Fruit fly (Drosophila melanogaster) whole organism, adult: ENCODE results near the gene TBC1D23.

Source experiments
- CG11617 ChIP-seq: fragments of 200-800 bp; sonication (Bioruptor generic); optimal IDR thresholded peaks from 2 replicates; lab custom pipeline; 2017; ENCODE audit warnings: mild to moderate bottlenecking, missing biosample characterization, missing genetic modification reagents, missing genetic modification characterization
- CG12768 ChIP-seq: fragments of 200-800 bp; sonication (Bioruptor generic); optimal IDR thresholded peaks from 2 replicates; lab custom pipeline; 2017; ENCODE audit warnings: missing biosample characterization, missing genetic modification characterization, mild to moderate bottlenecking, moderate library complexity, missing genetic modification reagents
- CG14711 ChIP-seq: fragments of 200-800 bp; sonication (Bioruptor generic); optimal IDR thresholded peaks from 2 replicates; lab custom pipeline; 2018; ENCODE audit warnings: missing biosample characterization, mild to moderate bottlenecking, missing genetic modification characterization, moderate library complexity
- CG1620 ChIP-seq: fragments of 200-800 bp; sonication (Bioruptor generic); optimal IDR thresholded peaks from 2 replicates; lab custom pipeline; 2016; ENCODE audit warnings: missing biosample characterization, missing genetic modification characterization
- CG33017 ChIP-seq: fragments of 200-800 bp; sonication (Bioruptor generic); optimal IDR thresholded peaks from 2 replicates; lab custom pipeline; 2018; ENCODE audit warnings: missing biosample characterization, mild to moderate bottlenecking, missing genetic modification characterization, moderate library complexity
- CG5204 ChIP-seq: fragments of 200-800 bp; sonication (Bioruptor generic); optimal IDR thresholded peaks from 2 replicates; lab custom pipeline; 2016; ENCODE audit warnings: missing biosample characterization, missing genetic modification characterization
- CG7045 ChIP-seq: fragments of 200-800 bp; sonication (Bioruptor generic); optimal IDR thresholded peaks from 2 replicates; lab custom pipeline; 2017; ENCODE audit warnings: missing biosample characterization, mild to moderate bottlenecking, missing genetic modification characterization
- CG7101 ChIP-seq: fragments of 200-800 bp; sonication (Bioruptor generic); optimal IDR thresholded peaks from 2 replicates; lab custom pipeline; 2018; ENCODE audit warnings: missing biosample characterization, mild to moderate bottlenecking, missing genetic modification characterization, moderate library complexity
- Clk ChIP-seq: fragments of 200-800 bp; sonication (Bioruptor generic); optimal IDR thresholded peaks from 2 replicates; lab custom pipeline; 2017; ENCODE audit warnings: missing biosample characterization, missing genetic modification characterization
- Crg-1 ChIP-seq: fragments of 200-800 bp; sonication (Bioruptor generic); optimal IDR thresholded peaks from 2 replicates; lab custom pipeline; 2016; ENCODE audit warnings: missing biosample characterization, missing genetic modification characterization
- Hr96 ChIP-seq: fragments of 200-800 bp; sonication (Bioruptor generic); optimal IDR thresholded peaks from 2 replicates; lab custom pipeline; 2016; ENCODE audit warnings: missing biosample characterization, missing genetic modification characterization
- Mnt ChIP-seq: fragments of 200-800 bp; sonication (Bioruptor generic); optimal IDR thresholded peaks from 2 replicates; lab custom pipeline; 2016; ENCODE audit warnings: missing biosample characterization, mild to moderate bottlenecking, missing genetic modification characterization
- bab1 ChIP-seq: fragments of 200-800 bp; sonication (Bioruptor generic); optimal IDR thresholded peaks from 3 replicates; lab custom pipeline; 2019; ENCODE audit warnings: missing biosample characterization, mild to moderate bottlenecking, missing genetic modification characterization, moderate library complexity
- cic ChIP-seq: fragments of 200-800 bp; sonication (Bioruptor generic); optimal IDR thresholded peaks from 2 replicates; lab custom pipeline; 2017; ENCODE audit warnings: missing biosample characterization, mild to moderate bottlenecking, missing genetic modification characterization, moderate library complexity
- cnc ChIP-seq, 2 experiments: fragments of >200 bp; optimal IDR thresholded peaks; 2 replicates each; lab custom pipeline; 2017
- kay ChIP-seq: fragments of 200-800 bp; sonication (Bioruptor generic); peaks from one replicate; lab custom pipeline; 2016; ENCODE audit warnings: missing biosample characterization, missing genetic modification characterization, borderline replicate concordance
- ovo ChIP-seq: fragments of 200-800 bp; sonication (Bioruptor generic); optimal IDR thresholded peaks from 2 replicates; lab custom pipeline; 2016; ENCODE audit warnings: missing biosample characterization, missing genetic modification characterization
- pad ChIP-seq: fragments of 200-800 bp; sonication (Bioruptor generic); optimal IDR thresholded peaks from 3 replicates; lab custom pipeline; 2017; ENCODE audit warnings: missing biosample characterization, missing genetic modification characterization, mild to moderate bottlenecking, moderate library complexity, missing genetic modification reagents
- tj ChIP-seq: fragments of 200-800 bp; sonication (Bioruptor generic); optimal IDR thresholded peaks from 3 replicates; lab custom pipeline; 2017; ENCODE audit warnings: missing biosample characterization, mild to moderate bottlenecking, missing genetic modification characterization, moderate library complexity
- toe ChIP-seq: fragments of 200-800 bp; sonication (Bioruptor generic); optimal IDR thresholded peaks from 2 replicates; lab custom pipeline; 2016; ENCODE audit warnings: missing biosample characterization, missing genetic modification characterization

TBC1D23 gene

DNA sequence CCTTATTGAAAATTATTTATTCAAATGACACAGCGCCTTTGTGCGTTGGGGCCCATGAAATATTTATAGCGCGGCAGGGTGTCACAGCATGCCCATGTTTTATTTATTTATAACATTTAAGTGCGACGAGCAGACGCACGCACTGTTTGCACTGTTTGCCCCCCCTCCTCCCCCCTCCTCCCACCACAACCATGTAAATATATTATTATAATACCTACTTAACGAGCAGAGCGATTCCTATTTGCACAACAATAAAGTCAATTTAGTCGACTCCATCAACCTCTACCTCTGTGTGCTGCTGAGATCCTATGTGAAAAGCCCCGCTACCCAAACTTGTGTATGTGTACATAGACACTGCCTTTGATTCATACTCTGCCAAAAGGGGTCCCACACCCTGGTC is 34.4 kb upstream of the TBC1D23 start:
- TF ChIP-seq pad (no peak), cic (GFP tag; lab: Kevin White, UChicago) (no peak), CG5204 (no peak), Crg-1 (GFP tag; lab: Kevin White, UChicago) (no peak), tj (GFP tag; lab: Kevin White, UChicago) (no peak), ovo (GFP tag; lab: Kevin White, UChicago) (no peak), CG11617 (GFP tag; lab: Kevin White, UChicago) (no peak)

DNA sequence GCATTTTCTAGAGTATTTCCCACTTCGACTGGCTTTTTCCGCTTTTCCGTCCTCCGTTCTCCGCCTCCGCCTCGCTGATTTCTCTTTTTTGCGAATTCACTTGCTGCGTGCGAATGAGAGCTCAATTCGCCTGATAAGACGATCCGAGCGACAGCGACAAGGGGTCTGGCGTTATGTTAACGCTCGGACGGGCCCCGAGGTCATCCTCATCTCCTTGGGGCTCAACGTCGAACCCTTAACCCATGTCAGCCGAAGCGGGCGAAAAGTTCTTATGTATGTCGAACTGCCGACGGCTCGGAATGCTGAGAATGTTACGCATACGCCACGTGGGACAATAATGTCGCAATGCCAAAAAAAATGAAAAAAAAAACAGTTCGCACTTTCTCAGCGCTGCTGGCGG is 33.7 kb upstream of the TBC1D23 start:
- no peak for TF ChIP-seq cnc (optimal IDR thresholded peaks at IDR 0.05; lab: Kevin White, UChicago)
- TF ChIP-seq CG7045 = no peak
- TF ChIP-seq CG33017 (tag; lab: Kevin White, UChicago) = no peak
- TF ChIP-seq cic (GFP tag; lab: Kevin White, UChicago) = no peak
- no peak for TF ChIP-seq CG5204
- TF ChIP-seq kay (GFP tag; lab: Kevin White, UChicago) = no peak
- TF ChIP-seq Mnt (GFP tag; lab: Kevin White, UChicago) = no peak
- no peak for TF ChIP-seq toe (GFP tag; lab: Kevin White, UChicago)
- TF ChIP-seq CG14711 (tag; lab: Kevin White, UChicago) = no peak
- no peak for TF ChIP-seq Clk (GFP tag; lab: Kevin White, UChicago)
- TF ChIP-seq ovo (GFP tag; lab: Kevin White, UChicago) = no peak
- TF ChIP-seq tj (GFP tag; lab: Kevin White, UChicago) = no peak
- no peak for TF ChIP-seq CG7101 (tag; lab: Kevin White, UChicago)
- no peak for TF ChIP-seq bab1 (GFP tag; lab: Kevin White, UChicago)
- TF ChIP-seq pad = no peak
- TF ChIP-seq CG11617 (GFP tag; lab: Kevin White, UChicago) = no peak
- no peak for TF ChIP-seq CG12768 (GFP tag; lab: Kevin White, UChicago)
- no peak for TF ChIP-seq Hr96 (GFP tag; lab: Kevin White, UChicago)
- no peak for TF ChIP-seq Crg-1 (GFP tag; lab: Kevin White, UChicago)

DNA sequence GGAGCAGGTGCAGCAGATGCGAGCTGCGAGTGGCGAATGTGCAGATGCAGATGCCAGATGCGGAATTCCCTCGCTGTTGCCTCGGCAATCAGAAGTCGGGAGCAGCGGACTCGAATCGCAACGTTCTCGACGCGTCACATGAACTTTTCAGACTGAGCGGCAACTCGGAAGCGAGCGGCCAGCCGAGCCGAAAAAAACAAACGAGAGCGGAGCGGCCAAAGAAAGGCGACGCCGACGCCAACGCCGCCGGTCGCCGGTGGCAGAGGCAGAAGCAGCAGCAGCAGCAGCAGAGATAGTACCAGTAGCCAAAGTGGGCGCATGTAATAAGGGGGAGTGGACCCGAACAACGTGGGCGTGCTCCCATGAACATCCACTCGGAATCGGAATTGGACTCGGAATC is 26.8 kb upstream of the TBC1D23 start, which contains the start of gene CG4629:
Gene CG4629 (minus strand): TSS at position 156 of the 400 bp plus-strand sequence.
- TF ChIP-seq CG12768 (GFP tag; lab: Kevin White, UChicago) = peak; percentile 44
- TF ChIP-seq cnc (optimal IDR thresholded peaks at IDR 0.05; lab: Kevin White, UChicago) = no peak
- peak; percentile 33 for TF ChIP-seq cic (GFP tag; lab: Kevin White, UChicago)
- TF ChIP-seq pad = peak; percentile 70
- peak; percentile 6 for TF ChIP-seq Hr96 (GFP tag; lab: Kevin White, UChicago)
- TF ChIP-seq CG33017 (tag; lab: Kevin White, UChicago) = peak; percentile 29
- TF ChIP-seq tj (GFP tag; lab: Kevin White, UChicago) = peak; percentile 6
- no peak for TF ChIP-seq CG14711 (tag; lab: Kevin White, UChicago)
- TF ChIP-seq CG11617 (GFP tag; lab: Kevin White, UChicago) = peak; percentile 2
- no peak for TF ChIP-seq kay (GFP tag; lab: Kevin White, UChicago)
- no peak for TF ChIP-seq Crg-1 (GFP tag; lab: Kevin White, UChicago)
- TF ChIP-seq Mnt (GFP tag; lab: Kevin White, UChicago) = peak; percentile 72
- no peak for TF ChIP-seq CG5204
- no peak for TF ChIP-seq CG7101 (tag; lab: Kevin White, UChicago)
- no peak for TF ChIP-seq CG7045

DNA sequence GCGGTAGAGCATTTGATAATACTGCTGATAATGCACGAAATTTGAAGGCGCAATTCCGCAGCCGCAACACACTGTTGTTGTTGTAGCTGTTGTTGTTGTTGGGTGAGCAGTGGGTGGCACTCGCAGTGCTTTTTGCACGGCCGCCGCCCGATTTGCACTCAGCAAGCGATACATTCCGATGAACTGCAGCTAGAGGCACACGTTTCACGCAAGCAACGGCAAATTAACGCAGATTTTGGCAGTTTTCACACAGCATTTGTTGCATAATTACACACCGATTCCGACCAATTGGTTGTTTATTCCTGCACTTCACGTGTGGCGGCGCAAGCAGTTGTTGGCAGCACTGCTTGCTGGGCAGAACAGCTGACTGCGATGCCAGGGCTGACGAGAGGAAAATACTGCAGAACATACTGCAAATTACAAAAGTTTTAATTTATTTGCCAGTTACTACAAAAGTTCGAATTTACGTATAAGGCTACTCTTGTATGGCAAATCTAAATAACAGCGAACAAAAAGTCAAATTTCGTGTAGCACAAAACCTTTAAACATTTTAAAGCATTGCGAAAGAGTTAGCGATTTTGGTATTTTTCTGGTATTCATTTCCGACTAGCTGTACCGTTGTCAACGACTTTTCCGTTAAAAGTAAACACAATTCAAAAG is 21.0 kb upstream of the TBC1D23 start, which contains the start of the genes PolrMT and CG14339:
Gene PolrMT (minus strand): TSS at position 345 of the 660 bp plus-strand sequence.
Gene CG14339 (plus strand): TSS at position 512 of the 660 bp plus-strand sequence.
- peak; percentile 9 for TF ChIP-seq CG33017 (tag; lab: Kevin White, UChicago)
- no peak for TF ChIP-seq kay (GFP tag; lab: Kevin White, UChicago)
- peak; percentile 1 for TF ChIP-seq ovo (GFP tag; lab: Kevin White, UChicago)
- no peak for TF ChIP-seq Hr96 (GFP tag; lab: Kevin White, UChicago)
- TF ChIP-seq cic (GFP tag; lab: Kevin White, UChicago) = peak; percentile 42
- TF ChIP-seq toe (GFP tag; lab: Kevin White, UChicago) = no peak
- no peak for TF ChIP-seq CG1620 (GFP tag; lab: Kevin White, UChicago)
- no peak for TF ChIP-seq CG7101 (tag; lab: Kevin White, UChicago)
- TF ChIP-seq Clk (GFP tag; lab: Kevin White, UChicago) = no peak
- TF ChIP-seq cnc (optimal IDR thresholded peaks at IDR 0.05; lab: Kevin White, UChicago) = no peak
- no peak for TF ChIP-seq CG14711 (tag; lab: Kevin White, UChicago)
- TF ChIP-seq Crg-1 (GFP tag; lab: Kevin White, UChicago) = peak; percentile 45
- peak; percentile 94 for TF ChIP-seq tj (GFP tag; lab: Kevin White, UChicago)
- TF ChIP-seq CG7045 = no peak
- TF ChIP-seq bab1 (GFP tag; lab: Kevin White, UChicago) = peak; percentile 45
- TF ChIP-seq Mnt (GFP tag; lab: Kevin White, UChicago) = peak; percentile 97
- TF ChIP-seq pad = no peak
- TF ChIP-seq CG5204 = no peak
- peak; percentile 45 for TF ChIP-seq CG11617 (GFP tag; lab: Kevin White, UChicago)
- TF ChIP-seq CG12768 (GFP tag; lab: Kevin White, UChicago) = peak; percentile 21

DNA sequence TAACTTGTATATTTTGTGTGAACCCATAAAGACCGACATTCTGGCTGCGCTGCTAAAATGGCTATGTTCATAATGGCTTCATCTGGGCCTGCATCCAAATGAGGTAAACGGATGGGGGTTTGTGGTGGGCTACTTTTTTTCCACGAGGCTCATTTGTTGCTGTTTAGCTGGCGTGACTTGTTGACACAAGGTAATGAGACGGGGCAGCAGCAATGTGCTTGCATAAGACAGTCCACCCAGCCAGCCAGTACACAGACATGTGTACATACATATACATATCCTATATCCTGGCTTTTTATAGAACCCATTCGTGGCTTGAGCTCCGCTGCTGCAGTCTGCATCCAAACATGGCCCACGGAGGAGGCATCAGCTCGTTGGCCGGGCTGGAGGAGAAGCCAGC is 16.5 kb upstream of the TBC1D23 start, which contains the start of gene CG14340:
Gene CG14340 (plus strand): TSS at position 301 of the 400 bp plus-strand sequence.
- no peak for TF ChIP-seq CG12768 (GFP tag; lab: Kevin White, UChicago)
- TF ChIP-seq tj (GFP tag; lab: Kevin White, UChicago) = no peak
- TF ChIP-seq CG33017 (tag; lab: Kevin White, UChicago) = no peak
- no peak for TF ChIP-seq Clk (GFP tag; lab: Kevin White, UChicago)
- no peak for TF ChIP-seq cic (GFP tag; lab: Kevin White, UChicago)
- no peak for TF ChIP-seq CG14711 (tag; lab: Kevin White, UChicago)
- no peak for TF ChIP-seq CG7101 (tag; lab: Kevin White, UChicago)
- TF ChIP-seq Mnt (GFP tag; lab: Kevin White, UChicago) = no peak
